Fruit fly (Drosophila melanogaster) whole organism, prepupa: ENCODE results near the gene Prps.

ENCODE experiments used
- CG3032 ChIP-seq: fragments of 200-800 bp; optimal IDR thresholded peaks from 2 replicates; lab custom pipeline; 2019; ENCODE audit warnings: missing biosample characterization, mild to moderate bottlenecking, missing genetic modification characterization, moderate library complexity
- CG9139 ChIP-seq: fragments of 200-800 bp; sonication (Bioruptor generic); optimal IDR thresholded peaks from 3 replicates; lab custom pipeline; 2017; ENCODE audit warnings: missing biosample characterization, mild to moderate bottlenecking, missing genetic modification characterization
- Eip78C ChIP-seq: fragments of 200-800 bp; sonication (Bioruptor generic); peaks from one replicate; lab custom pipeline; 2016; ENCODE audit warnings: missing biosample characterization, missing genetic modification characterization
- Hr4 ChIP-seq: fragments of 200-800 bp; sonication (Bioruptor generic); optimal IDR thresholded peaks from 3 replicates; lab custom pipeline; 2016; ENCODE audit warnings: missing biosample characterization, missing genetic modification characterization
- Sox15 ChIP-seq: fragments of 200-800 bp; sonication (Bioruptor generic); optimal IDR thresholded peaks from 3 replicates; lab custom pipeline; 2016; ENCODE audit warnings: missing biosample characterization, missing genetic modification characterization
- eg ChIP-seq: fragments of 200-800 bp; sonication (Bioruptor generic); IDR thresholded peaks from 3 replicates; pipeline ENCODE4 v1.3.6; 2022; ENCODE audit warnings: missing biosample characterization, missing genetic modification characterization

DNA sequence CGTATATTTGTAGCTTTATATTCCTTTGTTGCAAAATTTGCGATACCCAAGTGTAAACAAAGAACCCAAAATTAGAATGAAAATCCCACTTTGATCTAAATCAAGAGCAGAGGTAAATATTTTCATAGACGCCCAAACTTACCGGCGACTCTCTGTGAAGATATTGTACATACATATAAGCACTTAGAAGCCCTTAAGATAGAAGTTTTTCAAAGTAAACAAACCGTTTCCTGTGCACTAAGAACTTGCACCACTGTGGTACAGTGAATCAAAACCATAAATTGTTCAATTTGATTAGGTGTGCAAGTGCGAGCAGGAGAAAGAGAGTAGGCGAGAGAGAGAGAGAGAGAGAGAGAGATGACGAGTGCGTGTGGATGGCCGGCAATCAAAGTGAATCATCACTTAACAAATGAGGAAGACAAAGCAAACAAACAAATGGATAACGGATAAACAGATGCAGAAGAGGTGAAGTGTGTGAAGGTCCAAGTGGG is 18.4 kb downstream of the Prps start:
- no peak for TF ChIP-seq Sox15 (GFP tag; lab: Kevin White, UChicago)
- no peak for TF ChIP-seq eg (GFP tag; lab: Robert Waterston, UW)
- TF ChIP-seq Eip78C (GFP tag; lab: Kevin White, UChicago): peak; percentile 87
- no peak for TF ChIP-seq CG9139 (GFP tag; lab: Kevin White, UChicago)
- no peak for TF ChIP-seq CG3032 (tag; lab: Kevin White, UChicago)
- TF ChIP-seq Hr4 (GFP tag; lab: Kevin White, UChicago): peak; percentile 47
